Fruit fly (Drosophila melanogaster): ENCODE results near the gene CG11349.
A peak's percentile ranks its signal among the peaks of the same experiment; 100 is the strongest.

The CG11349 gene

DNA sequence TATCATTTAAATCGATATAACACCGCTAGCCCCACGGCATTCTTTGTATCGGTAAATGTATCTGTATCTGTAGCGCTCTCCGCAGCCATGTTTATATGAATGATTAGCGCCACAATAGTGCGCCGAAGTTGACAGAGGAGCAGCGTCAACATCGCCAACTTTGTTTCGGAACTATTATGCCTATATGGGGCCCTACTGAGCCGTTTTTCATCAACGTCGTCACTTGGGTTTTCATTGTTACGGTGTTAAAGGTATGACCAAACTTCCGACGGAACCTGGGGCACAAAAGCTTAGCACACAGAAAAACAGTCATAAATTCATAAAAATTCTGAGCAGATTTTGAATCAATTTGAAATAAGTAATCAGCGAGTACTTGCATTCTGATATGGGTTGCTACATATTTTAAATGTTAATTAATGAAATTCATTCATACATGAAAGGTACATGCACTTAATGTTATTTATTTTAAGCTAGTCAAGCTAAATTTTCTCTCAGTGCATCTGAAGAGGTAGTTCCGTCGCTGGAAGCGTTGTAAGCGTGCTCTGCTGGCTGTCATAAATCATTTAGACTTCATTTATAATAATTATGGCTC lies 11.3 kb upstream of the CG11349 start, which contains the start of gene CG15023 (continued):
- TF ChIP-seq CG43689 (GFP tag; IDR thresholded peaks at IDR 0.05), result no peak
- peak in 1 of 2 experiments; percentile 6 for TF ChIP-seq dpn (GFP tag; optimal IDR thresholded peaks at IDR 0.05)
- no peak for TF ChIP-seq btn (GFP tag; optimal IDR thresholded peaks at IDR 0.05)
- no peak for TF ChIP-seq CG8944 (GFP tag; optimal IDR thresholded peaks at IDR 0.05)
- no peak for TF ChIP-seq CG32772 (GFP tag; IDR thresholded peaks at IDR 0.05)
- TF ChIP-seq PHDP (tag; optimal IDR thresholded peaks at IDR 0.05), result peak; percentile 30
- TF ChIP-seq Lhr (GFP tag; optimal IDR thresholded peaks at IDR 0.05), result no peak
- TF ChIP-seq Dref (GFP tag; IDR thresholded peaks at IDR 0.05), result no peak
- peak; percentile 46 for TF ChIP-seq Ptx1 (GFP tag; IDR thresholded peaks at IDR 0.05)
- no peak for TF ChIP-seq CG4730 (GFP tag; IDR thresholded peaks at IDR 0.05)
- no peak for TF ChIP-seq ttk (GFP tag; IDR thresholded peaks at IDR 0.05)
- peak; percentile 2 for TF ChIP-seq CG1603 (tag; optimal IDR thresholded peaks at IDR 0.05)
- TF ChIP-seq CG31365 (tag; optimal IDR thresholded peaks at IDR 0.05), result no peak
- no peak for TF ChIP-seq CG7372 (GFP tag; IDR thresholded peaks at IDR 0.05)
- no peak for TF ChIP-seq Bdp1 (GFP tag; optimal IDR thresholded peaks at IDR 0.05)
- no peak for TF ChIP-seq pzg (GFP tag; optimal IDR thresholded peaks at IDR 0.05)
- TF ChIP-seq Atf-2 (GFP tag; optimal IDR thresholded peaks at IDR 0.05), result no peak
- TF ChIP-seq HLH4C (GFP tag; IDR thresholded peaks at IDR 0.05; ENCODE audit: partially characterized antibody), result no peak
- no peak for TF ChIP-seq Neu2 (GFP tag; optimal IDR thresholded peaks at IDR 0.05; ENCODE audit: borderline replicate concordance)
- no peak for TF ChIP-seq vnd (GFP tag; IDR thresholded peaks at IDR 0.05; ENCODE audit: partially characterized antibody)
- no peak for TF ChIP-seq CG12236 (GFP tag; optimal IDR thresholded peaks at IDR 0.05)
- TF ChIP-seq Hsf (GFP tag; optimal IDR thresholded peaks at IDR 0.05), result peak; percentile 21
- peak; percentile 36 for TF ChIP-seq CG15514 (GFP tag; optimal IDR thresholded peaks at IDR 0.05)
- TF ChIP-seq vfl (GFP tag; optimal IDR thresholded peaks at IDR 0.05), result no peak
- TF ChIP-seq Hr39 (optimal IDR thresholded peaks at IDR 0.05), result no peak
- TF ChIP-seq odd (GFP tag; optimal IDR thresholded peaks at IDR 0.05), result peak; percentile 11
- no peak for TF ChIP-seq psq (GFP tag; optimal IDR thresholded peaks at IDR 0.05)
- TF ChIP-seq Rx (GFP tag; IDR thresholded peaks at IDR 0.05), result no peak
- TF ChIP-seq CG14860 (GFP tag; IDR thresholded peaks at IDR 0.05; ENCODE audit: partially characterized antibody), result no peak
- no peak for TF ChIP-seq CG10565 (GFP tag; optimal IDR thresholded peaks at IDR 0.05)
- no peak for TF ChIP-seq CG17328 (GFP tag; IDR thresholded peaks at IDR 0.05)
- no peak for TF ChIP-seq CG12219 (GFP tag; optimal IDR thresholded peaks at IDR 0.05)
- no peak for TF ChIP-seq GATAe (GFP tag; conservative IDR thresholded peaks at IDR 0.05)
- no peak for TF ChIP-seq zfh2 (GFP tag; optimal IDR thresholded peaks at IDR 0.05)
- TF ChIP-seq Sox100B (GFP tag; optimal IDR thresholded peaks at IDR 0.05), result peak; percentile 0
- TF ChIP-seq peb (GFP tag; IDR thresholded peaks at IDR 0.05), result no peak
- no peak for TF ChIP-seq ken (GFP tag; IDR thresholded peaks at IDR 0.05)
- no peak for TF ChIP-seq CG10462 (GFP tag; optimal IDR thresholded peaks at IDR 0.05)
- 0 out of 2 replicates have a peak, but pooled peaks have one; percentile 7 for TF ChIP-seq Atf6 (GFP tag; IDR thresholded peaks at IDR 0.05)
- TF ChIP-seq CG12299 (tag; optimal IDR thresholded peaks at IDR 0.05), result no peak
- TF ChIP-seq HLH3B (GFP tag; IDR thresholded peaks at IDR 0.05), result no peak
- TF ChIP-seq CG11398 (GFP tag; optimal IDR thresholded peaks at IDR 0.05), result no peak
- no peak for TF ChIP-seq MESR4 (GFP tag; optimal IDR thresholded peaks at IDR 0.05)
- TF ChIP-seq ftz-f1 (GFP tag; optimal IDR thresholded peaks at IDR 0.05), result no peak
- TF ChIP-seq CG3995 (GFP tag; optimal IDR thresholded peaks at IDR 0.05), result no peak
- no peak for TF ChIP-seq ara (GFP tag; IDR thresholded peaks at IDR 0.05)
- TF ChIP-seq emc (GFP tag; optimal IDR thresholded peaks at IDR 0.05), result no peak
- no peak for TF ChIP-seq CG8359 (GFP tag; optimal IDR thresholded peaks at IDR 0.05; ENCODE audit: borderline replicate concordance)
- no peak for TF ChIP-seq CG18619 (GFP tag; optimal IDR thresholded peaks at IDR 0.05)
- peak; percentile 5 for TF ChIP-seq CG10267 (tag; optimal IDR thresholded peaks at IDR 0.05)
- no peak for TF ChIP-seq pan (optimal IDR thresholded peaks at IDR 0.05)
- no peak for TF ChIP-seq pan (GFP tag; optimal IDR thresholded peaks at IDR 0.05 in 1 of 2, IDR thresholded peaks at IDR 0.05 in 1 of 2)
